Fruit fly (Drosophila melanogaster) whole organism, embryonic: ENCODE data around the gene CG13720.

ENCODE experiments used
- CG10543 ChIP-seq: fragments of 200-800 bp; sonication (Bioruptor generic); optimal IDR thresholded peaks from 3 replicates; lab custom pipeline; 2017; ENCODE audit warnings: missing biosample characterization, mild to moderate bottlenecking, missing genetic modification characterization, moderate library complexity
- CG13123 ChIP-seq: fragments of 200-800 bp; sonication (Bioruptor generic); optimal IDR thresholded peaks from 2 replicates; lab custom pipeline; 2016; ENCODE audit warnings: missing biosample characterization, missing genetic modification characterization
- CG13424 ChIP-seq: fragments of 200-800 bp; sonication (Bioruptor generic); optimal IDR thresholded peaks from 2 replicates; lab custom pipeline; 2019; ENCODE audit warnings: missing biosample characterization, mild to moderate bottlenecking, missing genetic modification characterization, moderate library complexity
- CG13894 ChIP-seq: fragments of 200-800 bp; sonication (Bioruptor generic); optimal IDR thresholded peaks from 3 replicates; lab custom pipeline; 2018; ENCODE audit warnings: missing biosample characterization, mild to moderate bottlenecking, missing genetic modification characterization, moderate library complexity
- CG14014 ChIP-seq: fragments of 200-800 bp; sonication (Bioruptor generic); IDR thresholded peaks from 2 replicates; pipeline ENCODE4 v1.3.6; 2022; ENCODE audit warnings: missing biosample characterization, missing genetic modification characterization
- CG14667 ChIP-seq: fragments of 200-800 bp; sonication (Bioruptor generic); IDR thresholded peaks from 2 replicates; pipeline ENCODE4 v1.3.6; 2022; ENCODE audit warnings: missing biosample characterization, missing genetic modification characterization
- CG18262 ChIP-seq: fragments of 200-800 bp; optimal IDR thresholded peaks from 3 replicates; lab custom pipeline; 2019; ENCODE audit warnings: missing biosample characterization, mild to moderate bottlenecking, missing genetic modification characterization, moderate library complexity
- CG2875 ChIP-seq: fragments of 200-800 bp; sonication (Bioruptor generic); optimal IDR thresholded peaks from 2 replicates; lab custom pipeline; 2017; ENCODE audit warnings: missing biosample characterization, mild to moderate bottlenecking, missing genetic modification characterization, missing genetic modification reagents
- CG3065 ChIP-seq: fragments of 200-800 bp; sonication (Bioruptor generic); optimal IDR thresholded peaks from 2 replicates; lab custom pipeline; 2016; ENCODE audit warnings: missing biosample characterization, missing genetic modification characterization
- CG31441 ChIP-seq: fragments of 200-800 bp; sonication (Bioruptor generic); IDR thresholded peaks from 2 replicates; pipeline ENCODE4 v1.3.6; 2022; ENCODE audit warnings: missing biosample characterization, missing genetic modification characterization
- CG34376 ChIP-seq: fragments of 200-800 bp; sonication (Bioruptor generic); optimal IDR thresholded peaks from 2 replicates; lab custom pipeline; 2018; ENCODE audit warnings: missing biosample characterization, mild to moderate bottlenecking, missing genetic modification characterization
- CG7271 ChIP-seq: fragments of 200-800 bp; sonication (Bioruptor generic); optimal IDR thresholded peaks from 2 replicates; lab custom pipeline; 2018; ENCODE audit warnings: missing biosample characterization, mild to moderate bottlenecking, missing genetic modification characterization, moderate library complexity
- CG7987 ChIP-seq: fragments of 200-800 bp; sonication (Bioruptor generic); optimal IDR thresholded peaks from 2 replicates; lab custom pipeline; 2018; ENCODE audit warnings: missing biosample characterization, mild to moderate bottlenecking, missing genetic modification characterization, moderate library complexity
- CG9727 ChIP-seq: fragments of 200-800 bp; sonication (Bioruptor generic); optimal IDR thresholded peaks from 3 replicates; lab custom pipeline; 2017; ENCODE audit warnings: missing biosample characterization, mild to moderate bottlenecking, missing genetic modification characterization
- CG9797 ChIP-seq: fragments of 200-800 bp; sonication (Bioruptor generic); optimal IDR thresholded peaks from 3 replicates; lab custom pipeline; 2018; ENCODE audit warnings: missing biosample characterization, mild to moderate bottlenecking, missing genetic modification characterization
- CG9876 ChIP-seq: fragments of 200-800 bp; sonication (Bioruptor generic); optimal IDR thresholded peaks from 2 replicates; lab custom pipeline; 2016; ENCODE audit warnings: missing biosample characterization, missing genetic modification characterization
- Dbx ChIP-seq: fragments of 200-800 bp; sonication (Bioruptor generic); IDR thresholded peaks from 3 replicates; pipeline ENCODE4 v1.3.6; 2022; ENCODE audit warnings: missing biosample characterization, missing genetic modification characterization
- Dip3 ChIP-seq: fragments of 200-800 bp; sonication (Bioruptor generic); optimal IDR thresholded peaks from 3 replicates; lab custom pipeline; 2016; ENCODE audit warnings: missing biosample characterization, missing genetic modification characterization
- Drgx ChIP-seq: fragments of 200-800 bp; sonication (Bioruptor generic); IDR thresholded peaks from 2 replicates; pipeline ENCODE4 v1.3.6; 2022; ENCODE audit warnings: missing biosample characterization, missing genetic modification characterization
- Gug ChIP-seq: fragments of 200-800 bp; sonication (Bioruptor generic); IDR thresholded peaks from 4 replicates; pipeline ENCODE4 v1.3.6; 2022; ENCODE audit warnings: missing biosample characterization, missing genetic modification characterization
- Hey ChIP-seq: fragments of 200-800 bp; sonication (Bioruptor generic); optimal IDR thresholded peaks from 3 replicates; lab custom pipeline; 2018; ENCODE audit warnings: missing biosample characterization, mild to moderate bottlenecking, missing genetic modification characterization
- HmgD ChIP-seq: fragments of 200-800 bp; sonication (Bioruptor generic); optimal IDR thresholded peaks from 3 replicates; lab custom pipeline; 2016; ENCODE audit warnings: missing biosample characterization, missing genetic modification characterization
- HmgZ ChIP-seq: fragments of 200-800 bp; sonication (Bioruptor generic); optimal IDR thresholded peaks from 2 replicates; lab custom pipeline; 2018; ENCODE audit warnings: missing biosample characterization, mild to moderate bottlenecking, missing genetic modification characterization
- Jarid2 ChIP-seq: fragments of 200-800 bp; sonication (Bioruptor generic); optimal IDR thresholded peaks from 3 replicates; lab custom pipeline; 2017; ENCODE audit warnings: mild to moderate bottlenecking, missing biosample characterization, missing genetic modification reagents, missing genetic modification characterization
- Mad ChIP-seq: fragments of 200-800 bp; sonication (Bioruptor generic); optimal IDR thresholded peaks from 2 replicates; lab custom pipeline; 2016; ENCODE audit warnings: missing biosample characterization, missing genetic modification characterization
- Max ChIP-seq: fragments of 200-800 bp; sonication (Bioruptor generic); optimal IDR thresholded peaks from 2 replicates; lab custom pipeline; 2016; ENCODE audit warnings: missing biosample characterization, mild to moderate bottlenecking, missing genetic modification characterization
- Mes4 ChIP-seq: fragments of 200-800 bp; sonication (Bioruptor generic); optimal IDR thresholded peaks from 2 replicates; lab custom pipeline; 2016; ENCODE audit warnings: missing biosample characterization, missing genetic modification characterization
- Oaz ChIP-seq: fragments of 200-800 bp; sonication (Bioruptor generic); IDR thresholded peaks from 2 replicates; pipeline ENCODE4 v1.3.6; 2022; ENCODE audit warnings: missing biosample characterization, missing genetic modification characterization
- Oli ChIP-seq: fragments of 200-800 bp; sonication (Bioruptor generic); optimal IDR thresholded peaks from 2 replicates; lab custom pipeline; 2018; ENCODE audit warnings: missing biosample characterization, mild to moderate bottlenecking, missing genetic modification characterization, moderate library complexity
- Optix ChIP-seq: fragments of 200-800 bp; sonication (Bioruptor generic); IDR thresholded peaks from 3 replicates; pipeline ENCODE4 v1.3.6; 2022; ENCODE audit warnings: missing biosample characterization, missing genetic modification characterization
- Pdp1 ChIP-seq, 2 experiments: fragments of 200-800 bp; sonication (Bioruptor generic); optimal IDR thresholded peaks; 3 replicates each; lab custom pipeline; 2016; ENCODE audit warnings: missing biosample characterization in 2 of 2, missing genetic modification characterization in 2 of 2, mild to moderate bottlenecking in 1 of 2, moderate library complexity in 1 of 2
- Vsx1 ChIP-seq: fragments of 200-800 bp; sonication (Bioruptor generic); optimal IDR thresholded peaks from 2 replicates; lab custom pipeline; 2017; ENCODE audit warnings: missing biosample characterization, mild to moderate bottlenecking, missing genetic modification characterization, missing genetic modification reagents
- ap ChIP-seq: fragments of 200-800 bp; sonication (Bioruptor generic); IDR thresholded peaks from 2 replicates; pipeline ENCODE4 v1.3.6; 2022; ENCODE audit warnings: missing biosample characterization, missing genetic modification characterization
- bowl ChIP-seq: fragments of 200-800 bp; sonication (Bioruptor generic); IDR thresholded peaks from 2 replicates; pipeline ENCODE4 v1.3.6; 2022; ENCODE audit warnings: missing biosample characterization, missing genetic modification characterization
- cad ChIP-seq: fragments of >200 bp; optimal IDR thresholded peaks from 2 replicates; lab custom pipeline; 2017; ENCODE audit warnings: missing biosample characterization, missing genetic modification characterization
- crp ChIP-seq, 2 experiments: fragments of 200-800 bp; sonication (Bioruptor generic); optimal IDR thresholded peaks; 2 replicates in 1 of 2; 3 replicates in 1 of 2; lab custom pipeline; 2017; ENCODE audit warnings: missing biosample characterization in 2 of 2, missing genetic modification characterization in 2 of 2, mild to moderate bottlenecking in 1 of 2, moderate library complexity in 1 of 2
- dmrt11E ChIP-seq: fragments of 200-800 bp; sonication (Bioruptor generic); optimal IDR thresholded peaks from 3 replicates; lab custom pipeline; 2018; ENCODE audit warnings: missing biosample characterization, mild to moderate bottlenecking, missing genetic modification characterization, moderate library complexity
- fd96Cb ChIP-seq: fragments of 200-800 bp; sonication (Bioruptor generic); optimal IDR thresholded peaks from 2 replicates; lab custom pipeline; 2018; ENCODE audit warnings: missing biosample characterization, mild to moderate bottlenecking, missing genetic modification characterization, moderate library complexity
- ftz-f1 ChIP-seq: fragments of 200-800 bp; sonication (Bioruptor generic); optimal IDR thresholded peaks from 2 replicates; lab custom pipeline; 2016; ENCODE audit warnings: missing biosample characterization, missing genetic modification characterization
- gem ChIP-seq: fragments of 200-800 bp; sonication (Bioruptor generic); optimal IDR thresholded peaks from 2 replicates; lab custom pipeline; 2019; ENCODE audit warnings: missing biosample characterization, mild to moderate bottlenecking, missing genetic modification characterization, moderate library complexity
- hkb ChIP-seq, 2 experiments: fragments of 200-800 bp in 1 of 2; fragments of >200 bp in 1 of 2; sonication (Bioruptor generic) in 1 of 2; IDR thresholded peaks in 1 of 2; optimal IDR thresholded peaks in 1 of 2; 2 replicates each; pipeline versions ENCODE4 v1.3.6 to Lab custom; 2017 to 2022; ENCODE audit warnings: missing biosample characterization in 1 of 2, missing genetic modification characterization in 1 of 2
- lab ChIP-seq: fragments of 200-800 bp; sonication (Bioruptor generic); optimal IDR thresholded peaks from 3 replicates; lab custom pipeline; 2017; ENCODE audit warnings: missing biosample characterization, missing genetic modification characterization, mild to moderate bottlenecking, moderate library complexity, missing genetic modification reagents
- lola ChIP-seq, 3 experiments: fragments of >200 bp in 2 of 3; fragments of 200-800 bp in 1 of 3; sonication (Bioruptor generic) in 1 of 3; optimal IDR thresholded peaks; 2 replicates each; lab custom pipeline; 2017 to 2019; ENCODE audit warnings: missing biosample characterization in 3 of 3, missing genetic modification characterization in 3 of 3, mild to moderate bottlenecking in 1 of 3, moderate library complexity in 1 of 3
- mirr ChIP-seq: fragments of 200-800 bp; sonication (Bioruptor generic); optimal IDR thresholded peaks from 3 replicates; lab custom pipeline; 2018; ENCODE audit warnings: missing biosample characterization, mild to moderate bottlenecking, missing genetic modification characterization
- pfk ChIP-seq: fragments of 200-800 bp; sonication (Bioruptor generic); optimal IDR thresholded peaks from 2 replicates; lab custom pipeline; 2018; ENCODE audit warnings: missing biosample characterization, mild to moderate bottlenecking, missing genetic modification characterization, moderate library complexity
- rib ChIP-seq: fragments of 200-800 bp; sonication (Bioruptor generic); IDR thresholded peaks from 2 replicates; pipeline ENCODE4 v1.3.6; 2022; ENCODE audit warnings: missing biosample characterization, missing genetic modification characterization
- ro ChIP-seq: fragments of 200-800 bp; sonication (Bioruptor generic); IDR thresholded peaks from 2 replicates; pipeline ENCODE4 v1.3.6; 2022; ENCODE audit warnings: missing biosample characterization, missing genetic modification characterization
- tx ChIP-seq: fragments of 200-800 bp; sonication (Bioruptor generic); optimal IDR thresholded peaks from 2 replicates; lab custom pipeline; 2016; ENCODE audit warnings: missing biosample characterization, missing genetic modification characterization
- wor ChIP-seq: fragments of 200-800 bp; sonication (Bioruptor generic); IDR thresholded peaks from 2 replicates; pipeline ENCODE4 v1.3.6; 2022; ENCODE audit warnings: missing biosample characterization, missing genetic modification characterization
- yki ChIP-seq: fragments of >200 bp; optimal IDR thresholded peaks from 3 replicates; lab custom pipeline; 2018
- zfh2 ChIP-seq: fragments of 200-800 bp; sonication (Bioruptor generic); optimal IDR thresholded peaks from 2 replicates; lab custom pipeline; 2016; ENCODE audit warnings: missing biosample characterization, missing genetic modification characterization

The CG13720 gene

dm6 chr3L:4546650-4547049 lies 46.4 kb upstream of the CG13720 start (continued):
- no peak for TF ChIP-seq ap (GFP tag; lab: Robert Waterston, UW)
- TF ChIP-seq Vsx1 (GFP tag; lab: Kevin White, UChicago): no peak
- TF ChIP-seq hkb (optimal IDR thresholded peaks at IDR 0.05; lab: Kevin White, UChicago): no peak
- peak; percentile 76 for TF ChIP-seq hkb (GFP tag; IDR thresholded peaks at IDR 0.05; lab: Robert Waterston, UW)
- no peak for TF ChIP-seq Optix (GFP tag; lab: Robert Waterston, UW)
- TF ChIP-seq Hey: no peak
- peak; percentile 85 for TF ChIP-seq gem (tag; lab: Kevin White, UChicago)
- no peak for TF ChIP-seq Oaz (GFP tag; lab: Robert Waterston, UW)
- TF ChIP-seq CG13123 (GFP tag; lab: Kevin White, UChicago): peak; percentile 43
- no peak for TF ChIP-seq yki (lab: Kevin White, UChicago)
- TF ChIP-seq lola (GFP tag; optimal IDR thresholded peaks at IDR 0.05; lab: Kevin White, UChicago): peak in 1 of 3 experiments; percentile 86
- no peak for TF ChIP-seq bowl (GFP tag; lab: Robert Waterston, UW)
- TF ChIP-seq mirr: no peak
- peak; percentile 76 for TF ChIP-seq CG31441
- peak; percentile 92 for TF ChIP-seq Drgx (GFP tag; lab: Robert Waterston, UW)
- TF ChIP-seq Max (GFP tag; lab: Kevin White, UChicago): peak; percentile 64
- peak; percentile 50 for TF ChIP-seq CG14667 (GFP tag; lab: Robert Waterston, UW)
- peak; percentile 50 for TF ChIP-seq CG3065
- no peak for TF ChIP-seq ftz-f1 (GFP tag; lab: Kevin White, UChicago)
- TF ChIP-seq CG7271 (tag; lab: Kevin White, UChicago): peak; percentile 29
- no peak for TF ChIP-seq pfk (GFP tag; lab: Kevin White, UChicago)
- TF ChIP-seq Jarid2 (GFP tag; lab: Kevin White, UChicago): peak; percentile 16
- TF ChIP-seq Dip3 (GFP tag; lab: Kevin White, UChicago): no peak
- TF ChIP-seq Mes4 (GFP tag; lab: Kevin White, UChicago): no peak
- no peak for TF ChIP-seq crp (GFP tag; optimal IDR thresholded peaks at IDR 0.05; lab: Kevin White, UChicago)
- no peak for TF ChIP-seq CG34376 (GFP tag; lab: Kevin White, UChicago)
- no peak for TF ChIP-seq Dbx (GFP tag; lab: Robert Waterston, UW)
- peak; percentile 30; the same call in 1 of the 2 replicates for TF ChIP-seq wor (GFP tag; lab: Robert Waterston, UW)
- TF ChIP-seq cad (GFP tag; lab: Kevin White, UChicago): no peak
- TF ChIP-seq CG7987 (GFP tag; lab: Kevin White, UChicago): peak; percentile 2
- peak; percentile 77 for TF ChIP-seq fd96Cb (tag; lab: Kevin White, UChicago)
- TF ChIP-seq CG10543 (GFP tag; lab: Kevin White, UChicago): no peak
- no peak for TF ChIP-seq rib
- TF ChIP-seq CG18262 (tag; lab: Kevin White, UChicago): peak; percentile 90
- TF ChIP-seq Mad: peak; percentile 32
- no peak for TF ChIP-seq tx (GFP tag; lab: Kevin White, UChicago)
- TF ChIP-seq CG9727 (GFP tag; lab: Kevin White, UChicago): peak; percentile 88
- peak; percentile 54 for TF ChIP-seq CG13424 (tag; lab: Kevin White, UChicago)
- no peak for TF ChIP-seq CG9797 (GFP tag; lab: Kevin White, UChicago)
- peak in 1 of 2 experiments; percentile 14 for TF ChIP-seq Pdp1 (GFP tag; optimal IDR thresholded peaks at IDR 0.05; lab: Kevin White, UChicago)
- no peak for TF ChIP-seq zfh2
- TF ChIP-seq CG14014: no peak
- peak; percentile 63 for TF ChIP-seq CG2875 (GFP tag; lab: Kevin White, UChicago)
- TF ChIP-seq Gug (GFP tag; lab: Robert Waterston, UW): peak; percentile 20; the same call in 1 of the 4 replicates
- TF ChIP-seq HmgZ (tag; lab: Kevin White, UChicago): no peak
- TF ChIP-seq dmrt11E: peak; percentile 94
- TF ChIP-seq CG13894 (tag; lab: Kevin White, UChicago): no peak
- TF ChIP-seq lab: peak; percentile 45
- TF ChIP-seq ro: no peak
- TF ChIP-seq HmgD (GFP tag; lab: Kevin White, UChicago): no peak
- peak; percentile 53 for TF ChIP-seq Oli (tag; lab: Kevin White, UChicago)
- TF ChIP-seq CG9876 (GFP tag; lab: Kevin White, UChicago): no peak
